Worm (Caenorhabditis elegans): Measurements from ENCODE around the gene F53H4.2.

Gene F53H4.2

ce11 chrX:15901214-15901613, 44.3 kb downstream of the F53H4.2 start:
- TF ChIP-seq ceh-8 (GFP tag; optimal IDR thresholded peaks at IDR 0.05) (no peak), nhr-12 (tag; optimal IDR thresholded peaks at IDR 0.05) (no peak), sup-37 (GFP tag; optimal IDR thresholded peaks at IDR 0.05) (no peak), ces-1 (GFP tag; optimal IDR thresholded peaks at IDR 0.05) (no peak), dpl-1 (GFP tag; optimal IDR thresholded peaks at IDR 0.05) (no peak), skn-1 (tag; optimal IDR thresholded peaks at IDR 0.05) (no peak), nhr-76 (tag; optimal IDR thresholded peaks at IDR 0.05) (no peak), nhr-84 (tag; optimal IDR thresholded peaks at IDR 0.05) (no peak), pqm-1 (tag; optimal IDR thresholded peaks at IDR 0.05) (no peak)

- no peak for TF ChIP-seq efl-1 (optimal IDR thresholded peaks at IDR 0.05)
- TF ChIP-seq efl-1 (GFP tag; optimal IDR thresholded peaks at IDR 0.05 in 1 of 2): peak in 1 of 2 experiments; percentile 58
- TF ChIP-seq jun-1 (tag; optimal IDR thresholded peaks at IDR 0.05): no peak
- TF ChIP-seq nhr-84 (tag; optimal IDR thresholded peaks at IDR 0.05): no peak
These were observed 45.9 kb downstream of the F53H4.2 start for ce11 chrX:15902835-15903234.
